Worm (Caenorhabditis elegans) whole organism, L1 larva: Measurements from ENCODE around the gene hpo-39.

ENCODE experiments used
- C16A3.4 ChIP-seq: fragments of 150-350 bp; optimal IDR thresholded peaks from 2 replicates; lab custom pipeline; 2014; ENCODE audit warnings: missing biosample characterization, missing genetic modification characterization
- C34B4.2 ChIP-seq: sonication (generic microtip); optimal IDR thresholded peaks from 2 replicates; lab custom pipeline; 2017; ENCODE audit warnings: mild to moderate bottlenecking, missing genetic modification characterization, missing compliant biosample characterization
- F16B12.6 ChIP-seq: fragments of 150-350 bp; optimal IDR thresholded peaks from 2 replicates; lab custom pipeline; 2014; ENCODE audit warnings: missing biosample characterization, missing genetic modification characterization
- Y116A8C.19 ChIP-seq: sonication (generic microtip); optimal IDR thresholded peaks from 2 replicates; lab custom pipeline; 2016; ENCODE audit warnings: missing compliant biosample characterization, missing genetic modification characterization, borderline replicate concordance
- aly-2 ChIP-seq: fragments of 150-350 bp; optimal IDR thresholded peaks from 2 replicates; lab custom pipeline; 2014; ENCODE audit warnings: missing biosample characterization, missing genetic modification characterization
- blmp-1 ChIP-seq: fragments of 150-350 bp; optimal IDR thresholded peaks from 2 replicates; lab custom pipeline; 2014; ENCODE audit warnings: missing biosample characterization, missing genetic modification characterization
- ceh-63 ChIP-seq: fragments of 200-800 bp; sonication (Bioruptor generic); optimal IDR thresholded peaks from 2 replicates; lab custom pipeline; 2018; ENCODE audit warnings: mild to moderate bottlenecking, missing genetic modification characterization, missing compliant biosample characterization
- ceh-8 ChIP-seq: fragments of 200-800 bp; sonication (Bioruptor generic); optimal IDR thresholded peaks from 2 replicates; lab custom pipeline; 2018; ENCODE audit warnings: mild to moderate bottlenecking, missing genetic modification characterization, moderate library complexity, missing compliant biosample characterization
- ceh-82 ChIP-seq, 3 experiments: fragments of 150-350 bp in 1 of 3; sonication (generic microtip) in 2 of 3; optimal IDR thresholded peaks; 2 replicates each; lab custom pipeline; 2014 to 2017; ENCODE audit warnings: missing biosample characterization in 3 of 3, missing genetic modification characterization in 3 of 3
- ces-1 ChIP-seq: fragments of 150-350 bp; optimal IDR thresholded peaks from 2 replicates; lab custom pipeline; 2014; ENCODE audit warnings: missing biosample characterization, missing genetic modification reagents, missing genetic modification characterization
- dsc-1 ChIP-seq: sonication (generic microtip); optimal IDR thresholded peaks from 2 replicates; lab custom pipeline; 2016; ENCODE audit warnings: mild to moderate bottlenecking, missing genetic modification characterization, missing compliant biosample characterization
- efl-1 ChIP-seq, 4 experiments: fragments of 150-350 bp; optimal IDR thresholded peaks in 3 of 4; peaks in 1 of 4; 1 replicate in 1 of 4; 2 replicates in 3 of 4; lab custom pipeline; 2014; ENCODE audit warnings: missing biosample characterization in 2 of 4, missing genetic modification characterization in 2 of 4, missing genetic modification reagents in 2 of 4
- efl-3 ChIP-seq: fragments of 200-800 bp; sonication (Bioruptor generic); optimal IDR thresholded peaks from 2 replicates; lab custom pipeline; 2018; ENCODE audit warnings: mild to moderate bottlenecking, missing genetic modification characterization, missing compliant biosample characterization
- egl-13 ChIP-seq: sonication (generic microtip); optimal IDR thresholded peaks from 2 replicates; lab custom pipeline; 2016; ENCODE audit warnings: missing genotype, missing genetic modification reagents, missing genetic modification characterization, missing compliant biosample characterization
- egl-27 ChIP-seq, 2 experiments: fragments of 150-350 bp in 1 of 2; sonication (generic microtip); optimal IDR thresholded peaks; 3 replicates each; lab custom pipeline; 2017 to 2018; ENCODE audit warnings: missing biosample characterization in 2 of 2, missing genetic modification characterization in 2 of 2, missing genetic modification reagents in 2 of 2
- elt-2 ChIP-seq: sonication (generic microtip); optimal IDR thresholded peaks from 2 replicates; lab custom pipeline; 2016; ENCODE audit warnings: missing genetic modification characterization, mild to moderate bottlenecking, inconsistent platforms, missing compliant biosample characterization, missing genetic modification reagents
- elt-3 ChIP-seq, 6 experiments: fragments of 150-350 bp in 1 of 6; sonication (generic microtip); optimal IDR thresholded peaks; 2 replicates each; lab custom pipeline; 2017 to 2018; ENCODE audit warnings: missing biosample characterization in 6 of 6, missing genetic modification characterization in 6 of 6, inconsistent platforms in 1 of 6
- ets-5 ChIP-seq: fragments of 200-800 bp; sonication (Bioruptor generic); IDR thresholded peaks from 2 replicates; pipeline ENCODE4 v1.3.6; 2022; ENCODE audit warnings: missing genetic modification characterization, missing compliant biosample characterization
- fkh-10 ChIP-seq: sonication (generic microtip); optimal IDR thresholded peaks from 2 replicates; lab custom pipeline; 2017; ENCODE audit warnings: missing biosample characterization, missing genetic modification reagents, missing genetic modification characterization
- irx-1 ChIP-seq: sonication (generic microtip); optimal IDR thresholded peaks from 2 replicates; lab custom pipeline; 2016; ENCODE audit warnings: missing genetic modification characterization, missing compliant biosample characterization
- isw-1 ChIP-seq: fragments of 200-800 bp; sonication (Bioruptor generic); IDR thresholded peaks from 2 replicates; pipeline ENCODE4 v1.3.6; 2022; ENCODE audit warnings: missing genetic modification characterization, missing compliant biosample characterization
- jun-1 ChIP-seq: fragments of 150-350 bp; optimal IDR thresholded peaks from 2 replicates; lab custom pipeline; 2014; ENCODE audit warnings: missing biosample characterization, missing genetic modification reagents, missing genetic modification characterization
- lin-13 ChIP-seq: fragments of 150-350 bp; optimal IDR thresholded peaks from 2 replicates; lab custom pipeline; 2014; ENCODE audit warnings: missing biosample characterization, missing genetic modification reagents, missing genetic modification characterization
- lin-15B ChIP-seq: fragments of 150-350 bp; sonication (generic microtip); optimal IDR thresholded peaks from 3 replicates; lab custom pipeline; 2014; ENCODE audit warnings: missing biosample characterization, missing genetic modification characterization
- lsy-2 ChIP-seq, 2 experiments: fragments of 150-350 bp; optimal IDR thresholded peaks; 2 replicates each; lab custom pipeline; 2014; ENCODE audit warnings: missing biosample characterization in 2 of 2, missing genetic modification characterization in 2 of 2
- mab-9 ChIP-seq: fragments of 200-800 bp; sonication (Bioruptor generic); IDR thresholded peaks from 2 replicates; pipeline ENCODE4 v1.3.6; 2022; ENCODE audit warnings: missing genetic modification reagents, missing genetic modification characterization, missing compliant biosample characterization
- mdl-1 ChIP-seq, 2 experiments: fragments of 150-350 bp; optimal IDR thresholded peaks; 2 replicates each; lab custom pipeline; 2014 to 2017; ENCODE audit warnings: missing biosample characterization in 2 of 2, missing genetic modification characterization in 2 of 2, inconsistent platforms in 1 of 2
- mef-2 ChIP-seq: fragments of 150-350 bp; optimal IDR thresholded peaks from 2 replicates; lab custom pipeline; 2014; ENCODE audit warnings: missing biosample characterization, missing genetic modification characterization
- mep-1 ChIP-seq: fragments of 150-350 bp; optimal IDR thresholded peaks from 2 replicates; lab custom pipeline; 2014; ENCODE audit warnings: missing biosample characterization, missing genetic modification characterization
- nhr-11 ChIP-seq: fragments of 150-350 bp; optimal IDR thresholded peaks from 2 replicates; lab custom pipeline; 2014; ENCODE audit warnings: missing biosample characterization, missing genetic modification characterization
- nhr-19 ChIP-seq: fragments of 200-800 bp; sonication (Bioruptor generic); conservative IDR thresholded peaks from 2 replicates; pipeline ENCODE4 v1.3.6; 2022; ENCODE audit warnings: missing genetic modification characterization, missing compliant biosample characterization
- nhr-20 ChIP-seq: sonication (generic microtip); optimal IDR thresholded peaks from 2 replicates; lab custom pipeline; 2016; ENCODE audit warnings: mild to moderate bottlenecking, missing genetic modification characterization, missing compliant biosample characterization
- nhr-47 ChIP-seq: sonication (generic microtip); optimal IDR thresholded peaks from 2 replicates; lab custom pipeline; 2016; ENCODE audit warnings: mild to moderate bottlenecking, missing genetic modification characterization, moderate library complexity, missing compliant biosample characterization
- nhr-71 ChIP-seq: sonication (generic microtip); optimal IDR thresholded peaks from 2 replicates; lab custom pipeline; 2016; ENCODE audit warnings: mild to moderate bottlenecking, missing genetic modification characterization, moderate library complexity, missing compliant biosample characterization
- nhr-76 ChIP-seq: sonication (generic microtip); optimal IDR thresholded peaks from 2 replicates; lab custom pipeline; 2017; ENCODE audit warnings: missing biosample characterization, missing genetic modification characterization
- nhr-77 ChIP-seq: fragments of 150-350 bp; optimal IDR thresholded peaks from 2 replicates; lab custom pipeline; 2014; ENCODE audit warnings: missing biosample characterization, missing genetic modification characterization
- nhr-84 ChIP-seq: sonication (generic microtip); optimal IDR thresholded peaks from 2 replicates; lab custom pipeline; 2017; ENCODE audit warnings: missing biosample characterization, missing genetic modification characterization
- nhr-90 ChIP-seq: sonication (generic microtip); optimal IDR thresholded peaks from 2 replicates; lab custom pipeline; 2016; ENCODE audit warnings: mild to moderate bottlenecking, missing genetic modification characterization, missing compliant biosample characterization; ENCODE audit not compliant: poor library complexity
- pag-3 ChIP-seq: sonication (generic microtip); optimal IDR thresholded peaks from 2 replicates; lab custom pipeline; 2017; ENCODE audit warnings: missing genetic modification characterization, mild to moderate bottlenecking, missing compliant biosample characterization, antibody characterized with exemption, borderline replicate concordance; ENCODE audit not compliant: insufficient read depth
- pqm-1 ChIP-seq: sonication (generic microtip); optimal IDR thresholded peaks from 3 replicates; lab custom pipeline; 2017; ENCODE audit warnings: missing biosample characterization, missing genetic modification characterization
- rnt-1 ChIP-seq: sonication (generic microtip); optimal IDR thresholded peaks from 2 replicates; lab custom pipeline; 2016; ENCODE audit warnings: mild to moderate bottlenecking, missing genetic modification characterization, moderate library complexity, missing compliant biosample characterization
- snpc-4 ChIP-seq: fragments of 150-350 bp; optimal IDR thresholded peaks from 2 replicates; lab custom pipeline; 2014; ENCODE audit warnings: missing biosample characterization, missing genetic modification characterization
- tbx-2 ChIP-seq: sonication (generic microtip); optimal IDR thresholded peaks from 2 replicates; lab custom pipeline; 2016; ENCODE audit warnings: missing genetic modification characterization, missing compliant biosample characterization
- tlp-1 ChIP-seq: fragments of 150-350 bp; optimal IDR thresholded peaks from 2 replicates; lab custom pipeline; 2014; ENCODE audit warnings: missing biosample characterization, missing genetic modification characterization
- unc-130 ChIP-seq: fragments of 150-350 bp; optimal IDR thresholded peaks from 2 replicates; lab custom pipeline; 2017; ENCODE audit warnings: missing biosample characterization, missing genetic modification characterization, inconsistent platforms
- unc-30 ChIP-seq: sonication (generic microtip); optimal IDR thresholded peaks from 2 replicates; lab custom pipeline; 2017; ENCODE audit warnings: missing biosample characterization, missing genetic modification characterization
- unc-98 ChIP-seq: fragments of 200-800 bp; sonication (Bioruptor generic); IDR thresholded peaks from 2 replicates; pipeline ENCODE4 v1.3.6; 2022; ENCODE audit warnings: missing genetic modification characterization, missing compliant biosample characterization
- vab-15 ChIP-seq: sonication (generic microtip); optimal IDR thresholded peaks from 2 replicates; lab custom pipeline; 2017; ENCODE audit warnings: missing genotype, mild to moderate bottlenecking, missing genetic modification characterization, missing compliant biosample characterization
- zag-1 ChIP-seq: fragments of 150-350 bp; optimal IDR thresholded peaks from 2 replicates; lab custom pipeline; 2014; ENCODE audit warnings: missing biosample characterization, missing genetic modification characterization
- zip-4 ChIP-seq: fragments of 200-800 bp; sonication (Bioruptor generic); optimal IDR thresholded peaks from 2 replicates; lab custom pipeline; 2018; ENCODE audit warnings: mild to moderate bottlenecking, missing genetic modification characterization, moderate library complexity, missing compliant biosample characterization
- ztf-11 ChIP-seq, 2 experiments: sonication (generic microtip); optimal IDR thresholded peaks; 2 replicates each; lab custom pipeline; 2016 to 2017; ENCODE audit warnings: missing genetic modification characterization in 2 of 2, missing biosample characterization in 1 of 2, missing compliant biosample characterization in 1 of 2
- ztf-4 ChIP-seq: fragments of 150-350 bp; optimal IDR thresholded peaks from 2 replicates; lab custom pipeline; 2014; ENCODE audit warnings: missing biosample characterization, missing genetic modification characterization

The hpo-39 gene

DNA sequence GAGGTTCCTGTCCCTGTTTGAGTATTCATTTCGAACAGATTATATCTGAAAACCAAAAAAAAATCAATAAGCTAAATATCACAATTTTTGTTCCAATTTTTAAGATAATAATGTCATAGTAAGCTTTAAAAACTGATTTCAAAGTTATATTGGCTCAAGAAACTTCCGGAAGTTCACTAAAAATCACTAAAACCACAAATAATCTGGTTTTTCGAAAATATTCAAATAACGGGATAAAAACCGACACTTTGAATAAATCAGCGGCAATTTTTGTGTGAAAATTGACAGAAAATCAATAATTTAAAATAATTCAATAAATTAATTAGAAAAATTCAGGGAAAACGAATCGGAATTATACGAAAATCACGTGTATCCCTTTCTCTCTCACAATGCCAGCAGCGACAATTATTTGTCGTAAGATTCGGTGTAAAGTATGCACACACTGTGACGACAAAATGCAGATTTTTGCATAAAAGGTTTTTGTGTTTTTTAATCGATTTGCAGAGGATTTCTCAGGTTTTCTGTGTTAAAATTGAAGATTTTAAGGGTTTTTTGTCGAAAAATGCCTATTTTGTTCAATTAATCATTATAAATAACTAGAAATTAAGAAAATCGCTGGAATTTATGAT is 3.6 kb downstream of the hpo-39 start, which contains the start of gene sut-2 (continued):
- TF ChIP-seq isw-1 (GFP tag; lab: Robert Waterston, UW) (no peak), blmp-1 (tag; lab: Kevin White, UChicago) (peak; percentile 83), elt-3 (tag; optimal IDR thresholded peaks at IDR 0.05; lab: Kevin White, UChicago) (peak in 1 of 6 experiments; percentile 49), Y116A8C.19 (tag; lab: Kevin White, UChicago) (no peak), nhr-47 (tag; lab: Kevin White, UChicago) (peak; percentile 54), rnt-1 (tag; lab: Kevin White, UChicago) (no peak), pag-3 (no peak), pqm-1 (no peak), mef-2 (tag; lab: Kevin White, UChicago) (no peak), nhr-77 (tag; lab: Kevin White, UChicago) (no peak), zip-4 (GFP tag; lab: Kevin White, UChicago) (no peak), lin-13 (GFP tag; lab: Kevin White, UChicago) (no peak), F16B12.6 (peak; percentile 90), ceh-63 (GFP tag; lab: Kevin White, UChicago) (no peak), nhr-90 (no peak), ces-1 (no peak), efl-1 (optimal IDR thresholded peaks at IDR 0.05; lab: Kevin White, UChicago) (peak; percentile 27 to 54), efl-1 (GFP tag; optimal IDR thresholded peaks at IDR 0.05 in 1 of 2; lab: Kevin White, UChicago) (peak; percentile 55 to 87), tlp-1 (no peak), dsc-1 (tag; lab: Kevin White, UChicago) (peak; percentile 22), lsy-2 (tag; optimal IDR thresholded peaks at IDR 0.05; lab: Kevin White, UChicago) (peak; percentile 58 to 63), vab-15 (tag; lab: Kevin White, UChicago) (no peak), elt-2 (tag; lab: Kevin White, UChicago) (no peak), ets-5 (GFP tag; lab: Robert Waterston, UW) (no peak), nhr-76 (tag; lab: Kevin White, UChicago) (no peak), zag-1 (tag; lab: Kevin White, UChicago) (no peak), nhr-11 (tag; lab: Kevin White, UChicago) (no peak), mep-1 (tag; lab: Kevin White, UChicago) (peak; percentile 78), unc-30 (tag; lab: Kevin White, UChicago) (no peak), ceh-82 (tag; optimal IDR thresholded peaks at IDR 0.05; lab: Kevin White, UChicago) (peak in 1 of 3 experiments; percentile 8), egl-27 (tag; optimal IDR thresholded peaks at IDR 0.05; lab: Kevin White, UChicago) (no peak), jun-1 (no peak), unc-130 (no peak), fkh-10 (no peak), mdl-1 (tag; optimal IDR thresholded peaks at IDR 0.05; lab: Kevin White, UChicago) (peak in 1 of 2 experiments; percentile 55), snpc-4 (tag; lab: Kevin White, UChicago) (no peak), ztf-11 (tag; optimal IDR thresholded peaks at IDR 0.05; lab: Kevin White, UChicago) (no peak), C34B4.2 (tag; lab: Kevin White, UChicago) (no peak), mab-9 (GFP tag; lab: Robert Waterston, UW) (no peak), ceh-8 (GFP tag; lab: Kevin White, UChicago) (no peak), egl-13 (tag; lab: Kevin White, UChicago) (peak; percentile 22), nhr-71 (tag; lab: Kevin White, UChicago) (peak; percentile 56), nhr-84 (no peak), unc-98 (GFP tag; lab: Robert Waterston, UW) (no peak), nhr-19 (GFP tag; lab: Robert Waterston, UW) (no peak; the same call in 1 of the 2 replicates), C16A3.4 (tag; lab: Kevin White, UChicago) (peak; percentile 33), aly-2 (tag; lab: Kevin White, UChicago) (peak; percentile 18), lin-15B (no peak), tbx-2 (tag; lab: Kevin White, UChicago) (no peak), ztf-4 (tag; lab: Kevin White, UChicago) (no peak), irx-1 (no peak), efl-3 (GFP tag; lab: Kevin White, UChicago) (no peak), nhr-20 (tag; lab: Kevin White, UChicago) (peak; percentile 20)
